Fruit fly (Drosophila melanogaster): ENCODE data around the gene CG6761.

Gene CG6761

dm6 chr3L:9698193-9698642 is 5.2 kb downstream of the CG6761 start, which contains the start of gene Ubc4 (continued):
- TF ChIP-seq Mrtf (GFP tag; IDR thresholded peaks at IDR 0.05) (0 out of 3 replicates have a peak, but pooled peaks have one; percentile 32), trem (tag; optimal IDR thresholded peaks at IDR 0.05) (peak; percentile 0), Atf3 (GFP tag; optimal IDR thresholded peaks at IDR 0.05) (no peak), BEAF-32 (GFP tag; optimal IDR thresholded peaks at IDR 0.05) (peak; percentile 92), CG14710 (tag; optimal IDR thresholded peaks at IDR 0.05) (peak; percentile 12), cato (GFP tag; optimal IDR thresholded peaks at IDR 0.05; ENCODE audit: borderline replicate concordance) (no peak), her (GFP tag; optimal IDR thresholded peaks at IDR 0.05) (peak; percentile 19), prd (optimal IDR thresholded peaks at IDR 0.05) (no peak), prd (GFP tag; IDR thresholded peaks at IDR 0.05) (0 out of 3 replicates have a peak, but pooled peaks have one; percentile 10), mam (GFP tag; optimal IDR thresholded peaks at IDR 0.05) (peak; percentile 26), repo (GFP tag; optimal IDR thresholded peaks at IDR 0.05) (peak; percentile 8), CG14050 (GFP tag; IDR thresholded peaks at IDR 0.05) (no peak), vvl (GFP tag; IDR thresholded peaks at IDR 0.05) (peak; percentile 58), Dll (GFP tag; IDR thresholded peaks at IDR 0.05; ENCODE audit: partially characterized antibody) (peak; percentile 87), lbe (GFP tag; optimal IDR thresholded peaks at IDR 0.05) (no peak), ewg (GFP tag; optimal IDR thresholded peaks at IDR 0.05) (no peak), grn (GFP tag; optimal IDR thresholded peaks at IDR 0.05) (no peak), chinmo (GFP tag; IDR thresholded peaks at IDR 0.05; ENCODE audit: partially characterized antibody) (peak; percentile 66; the same call in 3 of the 4 replicates), Side (GFP tag; optimal IDR thresholded peaks at IDR 0.05) (peak; percentile 32), sisA (GFP tag; IDR thresholded peaks at IDR 0.05) (no peak), sens (GFP tag) (peak; percentile 53), ato (GFP tag; IDR thresholded peaks at IDR 0.05; ENCODE audit: partially characterized antibody) (peak; percentile 77), CG7745 (tag; optimal IDR thresholded peaks at IDR 0.05) (no peak), pzg (GFP tag; optimal IDR thresholded peaks at IDR 0.05) (peak; percentile 92), Rfx (GFP tag; IDR thresholded peaks at IDR 0.05) (peak; percentile 53), Mes4 (GFP tag; optimal IDR thresholded peaks at IDR 0.05) (no peak), gfzf (GFP tag; optimal IDR thresholded peaks at IDR 0.05) (peak; percentile 82), CG11696 (GFP tag; IDR thresholded peaks at IDR 0.05) (no peak), gro (GFP tag; optimal IDR thresholded peaks at IDR 0.05) (peak; percentile 42), Abd-B (GFP tag; optimal IDR thresholded peaks at IDR 0.05) (peak; percentile 5), CG11723 (GFP tag; optimal IDR thresholded peaks at IDR 0.05) (no peak), CG42726 (GFP tag; IDR thresholded peaks at IDR 0.05; ENCODE audit: partially characterized antibody) (peak; percentile 79), trh (GFP tag; optimal IDR thresholded peaks at IDR 0.05) (no peak), Sry-β (GFP tag; optimal IDR thresholded peaks at IDR 0.05) (peak; percentile 38), CG14860 (GFP tag; IDR thresholded peaks at IDR 0.05; ENCODE audit: partially characterized antibody) (peak; percentile 70), E2f2 (GFP tag; IDR thresholded peaks at IDR 0.05) (peak; percentile 98), chm (GFP tag; IDR thresholded peaks at IDR 0.05) (no peak), eyg (GFP tag; optimal IDR thresholded peaks at IDR 0.05) (no peak), Nf-YA (GFP tag; IDR thresholded peaks at IDR 0.05) (no peak), CG1832 (GFP tag; optimal IDR thresholded peaks at IDR 0.05) (no peak), hbn (GFP tag; IDR thresholded peaks at IDR 0.05; ENCODE audit: partially characterized antibody) (peak; percentile 81), CG2712 (tag; optimal IDR thresholded peaks at IDR 0.05) (peak; percentile 15), amos (GFP tag; IDR thresholded peaks at IDR 0.05; ENCODE audit: partially characterized antibody) (peak; percentile 91; the same call in 1 of the 2 replicates), Ada2b (GFP tag; IDR thresholded peaks at IDR 0.05) (no peak), mld (GFP tag; IDR thresholded peaks at IDR 0.05; ENCODE audit: partially characterized antibody) (peak; percentile 71; the same call in 2 of the 3 replicates), Opbp (GFP tag; IDR thresholded peaks at IDR 0.05; ENCODE audit: partially characterized antibody) (peak; percentile 81), Atf6 (GFP tag; IDR thresholded peaks at IDR 0.05) (no peak; the same call in 1 of the 2 replicates), cg (GFP tag; optimal IDR thresholded peaks at IDR 0.05) (no peak), Blimp-1 (GFP tag; optimal IDR thresholded peaks at IDR 0.05) (no peak), MESR4 (GFP tag; optimal IDR thresholded peaks at IDR 0.05) (peak; percentile 73)
